Worm (Caenorhabditis elegans): ENCODE measurements around the gene T02E9.5.

DNA sequence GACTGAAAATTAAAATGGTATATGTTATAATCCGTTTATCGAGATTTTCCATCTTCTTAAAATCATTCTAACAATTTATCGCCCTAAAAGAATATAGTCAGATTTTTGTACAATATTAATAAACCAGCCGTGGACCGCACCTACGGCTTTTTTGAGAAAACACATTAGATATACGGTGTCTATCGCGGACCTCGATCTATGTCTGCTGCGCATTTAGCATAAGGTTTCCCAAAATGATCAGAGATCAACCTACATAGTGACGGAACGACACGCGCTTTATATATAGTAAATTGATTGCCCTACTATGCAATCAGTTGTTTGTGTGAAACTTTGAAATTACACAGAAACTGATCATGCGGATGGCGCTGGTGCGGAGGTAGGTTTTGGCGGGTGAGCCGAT, 49.4 kb upstream of the T02E9.5 start:
- TF ChIP-seq nhr-12 (tag; optimal IDR thresholded peaks at IDR 0.05) (no peak), tbx-2 (tag; optimal IDR thresholded peaks at IDR 0.05) (no peak), zag-1 (tag; optimal IDR thresholded peaks at IDR 0.05) (no peak), lin-39 (tag; optimal IDR thresholded peaks at IDR 0.05) (no peak), lin-15B (tag; optimal IDR thresholded peaks at IDR 0.05) (no peak), R02D3.7 (tag; optimal IDR thresholded peaks at IDR 0.05) (no peak), nhr-11 (tag; optimal IDR thresholded peaks at IDR 0.05) (no peak)
